Fruit fly (Drosophila melanogaster): ENCODE results near the gene CG43965.

CG43965 gene

dm6 chr3L:8765969-8766538 is 40.5 kb upstream of the CG43965 start (continued):
- peak; percentile 94 for TF ChIP-seq CG14050 (GFP tag; IDR thresholded peaks at IDR 0.05)
- TF ChIP-seq Usf (GFP tag; optimal IDR thresholded peaks at IDR 0.05): peak; percentile 99
- peak; percentile 91 for TF ChIP-seq CG1024 (GFP tag; IDR thresholded peaks at IDR 0.05)
- peak; percentile 92 for TF ChIP-seq pum (GFP tag; optimal IDR thresholded peaks at IDR 0.05)

DNA sequence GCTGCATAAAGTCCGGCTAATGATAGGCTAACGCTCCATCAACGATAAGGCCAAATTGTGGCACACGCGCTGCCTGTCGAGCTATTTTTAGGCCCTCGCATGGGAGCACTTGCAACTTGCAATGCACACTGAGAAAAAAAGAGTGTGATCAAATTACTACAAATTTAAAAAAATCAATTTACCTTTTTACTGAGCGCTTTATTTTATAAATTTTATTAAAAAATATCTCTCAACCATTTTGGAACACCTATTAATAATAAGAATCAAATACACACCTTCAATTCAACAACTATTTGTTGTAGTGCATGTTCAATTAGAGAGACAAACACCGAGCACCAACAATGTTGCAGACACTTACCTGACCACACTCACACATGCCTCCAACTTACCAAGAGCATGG is 39.9 kb upstream of the CG43965 start:
- TF ChIP-seq CG14710 (tag; optimal IDR thresholded peaks at IDR 0.05) (peak; percentile 37), CG11696 (GFP tag; IDR thresholded peaks at IDR 0.05) (0 out of 2 replicates have a peak, but pooled peaks have one; percentile 8), Bteb2 (GFP tag; optimal IDR thresholded peaks at IDR 0.05) (no peak), amos (GFP tag; IDR thresholded peaks at IDR 0.05; ENCODE audit: partially characterized antibody) (no peak), CG2889 (GFP tag; IDR thresholded peaks at IDR 0.05) (0 out of 3 replicates have a peak, but pooled peaks have one; percentile 37), CG7357 (GFP tag; IDR thresholded peaks at IDR 0.05) (no peak), sim (GFP tag; IDR thresholded peaks at IDR 0.05) (peak; percentile 72; the same call in 1 of the 2 replicates), CG1233 (GFP tag; optimal IDR thresholded peaks at IDR 0.05) (peak; percentile 14), Lhr (GFP tag; optimal IDR thresholded peaks at IDR 0.05) (no peak), ci (GFP tag; IDR thresholded peaks at IDR 0.05) (peak; percentile 88), ttk (GFP tag; IDR thresholded peaks at IDR 0.05) (peak; percentile 62), Taf1 (GFP tag; IDR thresholded peaks at IDR 0.05) (no peak), CG4730 (GFP tag; IDR thresholded peaks at IDR 0.05) (peak; percentile 8; the same call in 1 of the 2 replicates), CG17361 (GFP tag; IDR thresholded peaks at IDR 0.05) (no peak), stwl (tag; optimal IDR thresholded peaks at IDR 0.05) (peak; percentile 20), dimm (GFP tag; IDR thresholded peaks at IDR 0.05) (peak; percentile 7; the same call in 1 of the 2 replicates), CG32772 (GFP tag; IDR thresholded peaks at IDR 0.05) (peak; percentile 53), gce (GFP tag; IDR thresholded peaks at IDR 0.05) (peak; percentile 78; the same call in 2 of the 3 replicates), CG13123 (GFP tag; optimal IDR thresholded peaks at IDR 0.05) (no peak), chm (GFP tag; IDR thresholded peaks at IDR 0.05) (peak; percentile 5; the same call in 1 of the 2 replicates), CG17912 (GFP tag; optimal IDR thresholded peaks at IDR 0.05) (no peak), Xrp1 (GFP tag; IDR thresholded peaks at IDR 0.05) (peak; percentile 67), unpg (GFP tag; optimal IDR thresholded peaks at IDR 0.05) (peak; percentile 80), CG3726 (GFP tag; IDR thresholded peaks at IDR 0.05) (peak; percentile 7; the same call in 1 of the 3 replicates), C15 (GFP tag; IDR thresholded peaks at IDR 0.05) (no peak), CG7556 (GFP tag; optimal IDR thresholded peaks at IDR 0.05) (no peak), nerfin-1 (tag; optimal IDR thresholded peaks at IDR 0.05) (no peak), az2 (GFP tag; optimal IDR thresholded peaks at IDR 0.05) (no peak), wor (GFP tag; IDR thresholded peaks at IDR 0.05) (peak; percentile 53), CG14667 (GFP tag; IDR thresholded peaks at IDR 0.05) (peak; percentile 21; the same call in 1 of the 2 replicates), CG10979 (tag; optimal IDR thresholded peaks at IDR 0.05) (no peak), mld (GFP tag; IDR thresholded peaks at IDR 0.05; ENCODE audit: partially characterized antibody) (no peak), CG2120 (GFP tag; optimal IDR thresholded peaks at IDR 0.05) (no peak), nerfin-2 (GFP tag; IDR thresholded peaks at IDR 0.05; ENCODE audit: partially characterized antibody) (no peak), lov (optimal IDR thresholded peaks at IDR 0.05) (no peak), lov (GFP tag; IDR thresholded peaks at IDR 0.05) (peak; percentile 28; the same call in 2 of the 3 replicates), onecut (GFP tag; IDR thresholded peaks at IDR 0.05) (no peak; the same call in 1 of the 2 replicates), jigr1 (GFP tag; IDR thresholded peaks at IDR 0.05) (peak; percentile 5; the same call in 1 of the 3 replicates), gcm (GFP tag; optimal IDR thresholded peaks at IDR 0.05) (no peak), mirr (GFP tag; optimal IDR thresholded peaks at IDR 0.05) (no peak), otp (GFP tag; IDR thresholded peaks at IDR 0.05) (peak; percentile 73), Bdp1 (GFP tag; optimal IDR thresholded peaks at IDR 0.05) (no peak), CG15073 (GFP tag; optimal IDR thresholded peaks at IDR 0.05) (no peak), ATbp (GFP tag; optimal IDR thresholded peaks at IDR 0.05) (no peak), gcm2 (GFP tag; optimal IDR thresholded peaks at IDR 0.05) (no peak), lbe (GFP tag; optimal IDR thresholded peaks at IDR 0.05) (no peak)
